Worm (Caenorhabditis elegans): ENCODE measurements around the gene col-9.

The col-9 gene

ce11 chrX:13566436-13566835, 23.4 kb upstream of the col-9 start, which contains the start of gene R01E6.2:
Gene R01E6.2 (minus strand): TSS chrX:13566536.
- TF ChIP-seq nhr-21 (tag; optimal IDR thresholded peaks at IDR 0.05) (no peak), elt-1 (tag; optimal IDR thresholded peaks at IDR 0.05) (no peak), unc-62 (GFP tag; optimal IDR thresholded peaks at IDR 0.05) (no peak), sma-9 (GFP tag; optimal IDR thresholded peaks at IDR 0.05) (no peak), sma-9 (tag; optimal IDR thresholded peaks at IDR 0.05) (no peak), ZK546.5 (tag; optimal IDR thresholded peaks at IDR 0.05) (no peak), R02D3.7 (tag; optimal IDR thresholded peaks at IDR 0.05) (no peak), nhr-23 (tag; optimal IDR thresholded peaks at IDR 0.05) (no peak)

ce11 chrX:13569854-13570253, 20.0 kb upstream of the col-9 start, which contains the start of gene R01E6.7:
Gene R01E6.7 (minus strand): TSS chrX:13569954.
- TF ChIP-seq lin-13 (GFP tag; optimal IDR thresholded peaks at IDR 0.05) (no peak), sma-9 (GFP tag; optimal IDR thresholded peaks at IDR 0.05) (no peak), sma-9 (tag; optimal IDR thresholded peaks at IDR 0.05) (no peak), elt-1 (tag; optimal IDR thresholded peaks at IDR 0.05) (no peak), crh-2 (tag; optimal IDR thresholded peaks at IDR 0.05) (no peak), fos-1 (tag; optimal IDR thresholded peaks at IDR 0.05) (no peak), dmd-4 (tag; optimal IDR thresholded peaks at IDR 0.05) (no peak), snpc-4 (tag; optimal IDR thresholded peaks at IDR 0.05) (no peak), nhr-11 (tag; optimal IDR thresholded peaks at IDR 0.05) (no peak), nhr-23 (tag; optimal IDR thresholded peaks at IDR 0.05) (no peak)

- TF ChIP-seq C34F6.9 (tag; optimal IDR thresholded peaks at IDR 0.05) (no peak), ztf-1 (GFP tag; conservative IDR thresholded peaks at IDR 0.05) (no peak), mdl-1 (tag; optimal IDR thresholded peaks at IDR 0.05) (no peak)
Observed at ce11 chrX:13574029-13574428, 15.8 kb upstream of the col-9 start.

ce11 chrX:13578483-13578882, 11.4 kb upstream of the col-9 start, which contains the start of gene F54B11.11:
Gene F54B11.11 (plus strand): TSS chrX:13578783.
- TF ChIP-seq Y55F3AM.14 (GFP tag; optimal IDR thresholded peaks at IDR 0.05) = no peak
- TF ChIP-seq ztf-1 (GFP tag; conservative IDR thresholded peaks at IDR 0.05) = no peak
- no peak for TF ChIP-seq mbf-1 (tag; optimal IDR thresholded peaks at IDR 0.05)
- no peak for TF ChIP-seq fos-1 (tag; optimal IDR thresholded peaks at IDR 0.05)

DNA sequence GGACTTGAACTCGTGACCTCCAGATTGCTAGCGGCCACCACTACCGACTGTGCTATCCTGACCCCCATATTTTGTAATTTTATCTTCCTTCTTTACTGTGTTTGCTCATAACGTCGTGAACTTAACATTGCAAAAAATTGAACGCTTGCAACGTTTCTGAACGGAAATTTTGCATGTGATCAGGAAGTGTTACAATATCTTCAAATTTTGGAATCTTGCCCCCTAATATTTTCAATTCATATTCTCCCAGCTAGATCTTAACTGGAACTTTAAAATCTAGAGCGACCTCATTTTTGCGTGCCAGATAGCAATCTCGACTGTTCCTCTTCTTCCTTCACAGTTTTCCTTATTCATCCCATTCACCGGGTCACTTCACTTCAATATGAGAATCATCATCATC, 8.0 kb upstream of the col-9 start, which contains the start of gene F54B11.10:
Gene F54B11.10, plus strand, starts transcription at position 301 of the 400 bp plus-strand sequence.
- no peak for TF ChIP-seq F13H6.1 (tag; optimal IDR thresholded peaks at IDR 0.05)
- TF ChIP-seq mbf-1 (tag; optimal IDR thresholded peaks at IDR 0.05) = no peak
- no peak for TF ChIP-seq nhr-77 (tag; optimal IDR thresholded peaks at IDR 0.05)
- no peak for TF ChIP-seq mdl-1 (tag; optimal IDR thresholded peaks at IDR 0.05)

ce11 chrX:13583895-13584344, 5.9 kb upstream of the col-9 start:
- TF ChIP-seq aly-2 (tag; optimal IDR thresholded peaks at IDR 0.05) (no peak), peb-1 (tag; optimal IDR thresholded peaks at IDR 0.05) (no peak), lsy-2 (tag; optimal IDR thresholded peaks at IDR 0.05) (peak in 1 of 2 experiments; percentile 12), nhr-237 (tag; optimal IDR thresholded peaks at IDR 0.05) (no peak), nhr-129 (tag; optimal IDR thresholded peaks at IDR 0.05) (peak; percentile 62), lin-11 (tag; optimal IDR thresholded peaks at IDR 0.05) (peak; percentile 48), fos-1 (tag; optimal IDR thresholded peaks at IDR 0.05) (peak; percentile 40), ztf-1 (GFP tag; conservative IDR thresholded peaks at IDR 0.05) (no peak), nhr-25 (tag; optimal IDR thresholded peaks at IDR 0.05) (peak; percentile 73), snpc-4 (tag; optimal IDR thresholded peaks at IDR 0.05) (no peak), sem-4 (tag; optimal IDR thresholded peaks at IDR 0.05) (peak; percentile 62), nhr-12 (tag; optimal IDR thresholded peaks at IDR 0.05) (no peak), ceh-16 (tag; optimal IDR thresholded peaks at IDR 0.05) (peak; percentile 73), nhr-23 (tag; optimal IDR thresholded peaks at IDR 0.05) (no peak), sma-9 (GFP tag; optimal IDR thresholded peaks at IDR 0.05) (no peak), sma-9 (tag; optimal IDR thresholded peaks at IDR 0.05) (no peak), F13H6.1 (tag; optimal IDR thresholded peaks at IDR 0.05) (peak; percentile 65), mab-5 (tag; optimal IDR thresholded peaks at IDR 0.05) (peak; percentile 32), ztf-11 (tag; optimal IDR thresholded peaks at IDR 0.05) (no peak), unc-55 (GFP tag; optimal IDR thresholded peaks at IDR 0.05) (peak; percentile 11)

All from whole organism, L2 larva.